Worm (Caenorhabditis elegans): ENCODE data around the gene ZK353.9.

DNA sequence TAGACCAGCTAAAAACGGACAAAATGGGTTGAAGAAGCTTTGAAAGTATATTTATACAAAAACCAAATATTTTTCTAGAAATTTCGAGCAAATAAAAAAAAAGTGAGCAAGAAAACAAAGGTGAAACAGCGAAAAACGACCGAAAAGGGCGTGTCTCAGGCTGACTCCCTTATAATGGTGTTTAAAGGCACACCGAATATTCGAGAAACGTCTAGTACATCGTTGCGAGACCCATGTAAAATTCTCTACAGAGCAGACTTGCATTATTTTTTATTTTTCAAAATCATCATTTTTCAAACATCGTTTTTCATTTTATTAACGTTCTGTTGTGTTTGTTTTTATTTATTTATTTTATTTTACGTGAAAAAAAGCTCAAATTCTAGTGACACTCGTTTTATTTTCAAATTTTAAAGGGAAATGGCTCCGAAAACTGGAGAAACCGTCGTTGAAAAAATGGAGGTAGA, 37.7 kb downstream of the ZK353.9 start, which contains the start of gene rpn-3:
- TF ChIP-seq lin-38 (GFP tag; IDR thresholded peaks at IDR 0.05) = peak; percentile 99
- peak; percentile 89 for TF ChIP-seq dpl-1 (GFP tag; optimal IDR thresholded peaks at IDR 0.05)
- TF ChIP-seq ztf-11 (tag; optimal IDR thresholded peaks at IDR 0.05) = no peak
- peak; percentile 75 for TF ChIP-seq zfp-2 (tag; optimal IDR thresholded peaks at IDR 0.05)
- peak; percentile 95 for TF ChIP-seq zfp-3 (GFP tag; conservative IDR thresholded peaks at IDR 0.05)
- TF ChIP-seq egl-27 (tag; optimal IDR thresholded peaks at IDR 0.05) = no peak
